Worm (Caenorhabditis elegans): Measurements from ENCODE around the gene Y37H2A.13.

DNA sequence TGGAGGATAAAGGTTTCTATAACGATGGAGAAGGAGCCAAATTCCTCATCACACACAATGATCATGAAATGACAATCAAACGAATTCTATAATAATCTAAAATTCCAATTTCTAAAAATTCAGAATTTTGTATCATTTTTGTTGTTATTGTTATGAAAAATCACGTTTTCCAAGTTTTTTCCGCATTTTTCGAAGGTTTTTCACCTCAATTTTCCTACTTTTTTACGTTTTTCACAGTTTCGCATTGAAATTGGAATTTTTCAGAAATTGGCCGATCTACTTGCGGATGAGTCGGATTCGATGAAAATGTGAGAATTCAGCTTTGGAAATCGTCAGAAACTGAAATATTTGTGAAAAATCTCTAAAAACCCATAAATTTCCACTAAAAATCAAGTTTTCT is 17.6 kb upstream of the Y37H2A.13 start, which contains the start of gene fbxa-210:
- no peak for TF ChIP-seq F52B5.7 (tag; optimal IDR thresholded peaks at IDR 0.05)
- TF ChIP-seq unc-62 (GFP tag; optimal IDR thresholded peaks at IDR 0.05) = no peak
- TF ChIP-seq pha-4 (tag; optimal IDR thresholded peaks at IDR 0.05) = no peak
- no peak for TF ChIP-seq fkh-3 (tag; optimal IDR thresholded peaks at IDR 0.05)
- no peak for TF ChIP-seq sea-2 (GFP tag; IDR thresholded peaks at IDR 0.05)
- TF ChIP-seq C06A6.2 (GFP tag; conservative IDR thresholded peaks at IDR 0.05) = no peak
- TF ChIP-seq rcor-1 (GFP tag; IDR thresholded peaks at IDR 0.05) = no peak
- TF ChIP-seq snpc-3.4 (tag; optimal IDR thresholded peaks at IDR 0.05) = no peak
- no peak for TF ChIP-seq hrde-1 (tag; optimal IDR thresholded peaks at IDR 0.05; ENCODE audit: borderline replicate concordance)

Data from whole organism, young adult.